Worm (Caenorhabditis elegans) whole organism, L1 larva: ENCODE measurements around the gene srn-1.

Experiments used
- ama-1 ChIP-seq: fragments of 150-350 bp; optimal IDR thresholded peaks from 2 replicates; lab custom pipeline; 2014
- fos-1 ChIP-seq: fragments of 150-350 bp; optimal IDR thresholded peaks from 2 replicates; lab custom pipeline; 2014; ENCODE audit warnings: missing biosample characterization, missing genetic modification characterization
- nhr-90 ChIP-seq: sonication (generic microtip); optimal IDR thresholded peaks from 2 replicates; lab custom pipeline; 2016; ENCODE audit warnings: mild to moderate bottlenecking, missing genetic modification characterization, missing compliant biosample characterization; ENCODE audit not compliant: poor library complexity
- snpc-4 ChIP-seq: fragments of 150-350 bp; optimal IDR thresholded peaks from 2 replicates; lab custom pipeline; 2014; ENCODE audit warnings: missing biosample characterization, missing genetic modification characterization

DNA sequence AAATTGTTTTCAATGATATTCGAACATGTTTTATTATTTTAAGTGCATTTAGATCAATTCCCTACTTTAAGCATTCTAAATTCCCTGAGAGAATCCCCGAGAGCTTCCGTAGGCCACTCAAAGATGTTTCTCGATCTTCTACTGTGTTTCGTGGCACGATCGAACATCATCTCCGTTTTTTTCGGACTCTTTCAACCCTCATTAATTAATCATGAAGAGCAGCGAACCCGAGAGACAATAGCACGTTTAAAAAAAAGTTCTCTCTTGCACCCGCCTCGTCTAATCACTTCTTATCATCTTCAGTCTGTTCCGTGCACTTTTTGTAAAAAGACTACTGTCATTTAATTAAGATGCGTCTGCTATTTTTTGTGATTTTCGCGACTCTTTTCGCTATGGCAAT, 2.4 kb upstream of the srn-1 start, which contains the start of gene K12B6.11:
- TF ChIP-seq ama-1 (lab: Kevin White, UChicago) (no peak), nhr-90 (tag; lab: Kevin White, UChicago) (no peak), fos-1 (tag; lab: Kevin White, UChicago) (no peak), snpc-4 (tag; lab: Kevin White, UChicago) (no peak)
